Fruit fly (Drosophila melanogaster): Measurements from ENCODE around the gene fax.

Gene fax

DNA sequence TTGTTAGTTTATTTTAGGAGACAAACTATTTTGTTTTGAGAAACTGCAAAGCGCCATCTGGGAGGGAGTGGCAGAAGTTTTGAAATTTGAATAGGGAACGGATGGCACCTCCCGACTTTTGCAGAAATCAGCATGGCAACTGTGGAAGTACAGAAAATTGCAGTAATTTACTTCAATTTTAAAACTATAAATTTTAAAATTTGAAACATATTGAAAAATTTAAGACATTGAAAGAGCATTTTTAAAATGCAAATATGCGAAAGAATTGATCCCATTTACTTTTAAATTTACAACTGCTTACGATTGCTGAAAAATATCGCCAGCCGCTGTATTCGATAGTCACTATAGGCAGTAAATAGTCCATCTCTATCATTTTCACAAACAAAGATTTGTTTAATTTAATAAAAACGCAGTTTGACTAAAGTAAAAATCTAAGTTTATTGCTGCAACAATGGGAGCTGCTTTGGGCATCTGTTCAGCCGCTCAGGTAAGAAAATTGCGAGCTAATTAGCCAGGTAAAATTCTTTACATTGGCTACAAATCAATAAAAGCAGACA, 844 bp upstream of the fax start, which contains the start of gene Serinc (continued):
- no peak for TF ChIP-seq CG10462 (GFP tag; optimal IDR thresholded peaks at IDR 0.05)
- TF ChIP-seq CG7357 (GFP tag; IDR thresholded peaks at IDR 0.05), result no peak
- TF ChIP-seq scrt (GFP tag; optimal IDR thresholded peaks at IDR 0.05), result peak; percentile 44
- peak; percentile 68 for TF ChIP-seq CG9727 (GFP tag; optimal IDR thresholded peaks at IDR 0.05)
- TF ChIP-seq CG3726 (GFP tag; IDR thresholded peaks at IDR 0.05), result no peak
- TF ChIP-seq emc (GFP tag; optimal IDR thresholded peaks at IDR 0.05), result peak; percentile 22
- TF ChIP-seq ind (GFP tag; optimal IDR thresholded peaks at IDR 0.05), result peak; percentile 59
- TF ChIP-seq CG13775 (GFP tag; optimal IDR thresholded peaks at IDR 0.05), result peak; percentile 66
- TF ChIP-seq twi (tag; optimal IDR thresholded peaks at IDR 0.05), result peak; percentile 46
- no peak for TF ChIP-seq aop (GFP tag; IDR thresholded peaks at IDR 0.05)
- TF ChIP-seq Gug (GFP tag; IDR thresholded peaks at IDR 0.05), result peak; percentile 20; the same call in 1 of the 4 replicates
- no peak for TF ChIP-seq CG7271 (tag; optimal IDR thresholded peaks at IDR 0.05)
- no peak for TF ChIP-seq schlank (tag; optimal IDR thresholded peaks at IDR 0.05)
- no peak for TF ChIP-seq ap (GFP tag; IDR thresholded peaks at IDR 0.05)
- no peak for TF ChIP-seq peb (GFP tag; IDR thresholded peaks at IDR 0.05)
- peak; percentile 70 for TF ChIP-seq CG30403 (GFP tag; optimal IDR thresholded peaks at IDR 0.05)
- no peak for TF ChIP-seq CG4730 (GFP tag; IDR thresholded peaks at IDR 0.05)
- peak; percentile 55 for TF ChIP-seq CG16863 (GFP tag; optimal IDR thresholded peaks at IDR 0.05)
- TF ChIP-seq HHEX (GFP tag; optimal IDR thresholded peaks at IDR 0.05), result peak; percentile 48
- TF ChIP-seq pum (GFP tag; optimal IDR thresholded peaks at IDR 0.05), result peak; percentile 17
- TF ChIP-seq kni (GFP tag; optimal IDR thresholded peaks at IDR 0.05), result peak; percentile 24
- peak; percentile 51 for TF ChIP-seq jumu (GFP tag; optimal IDR thresholded peaks at IDR 0.05)
- no peak for TF ChIP-seq Mrtf (GFP tag; IDR thresholded peaks at IDR 0.05)
- peak; percentile 51 for TF ChIP-seq Chrac-16 (GFP tag; optimal IDR thresholded peaks at IDR 0.05)
- no peak for TF ChIP-seq gem (tag; optimal IDR thresholded peaks at IDR 0.05)
- TF ChIP-seq fd96Cb (tag; optimal IDR thresholded peaks at IDR 0.05), result peak; percentile 34
- peak; percentile 83 for TF ChIP-seq CG8924 (tag; optimal IDR thresholded peaks at IDR 0.05)
- TF ChIP-seq lov (optimal IDR thresholded peaks at IDR 0.05), result no peak
- no peak for TF ChIP-seq lov (GFP tag; IDR thresholded peaks at IDR 0.05)
- no peak for TF ChIP-seq Gsc (GFP tag; IDR thresholded peaks at IDR 0.05)
- peak; percentile 8 for TF ChIP-seq slp2 (GFP tag; optimal IDR thresholded peaks at IDR 0.05)
- TF ChIP-seq cwo (GFP tag; optimal IDR thresholded peaks at IDR 0.05), result no peak
- TF ChIP-seq NFAT (GFP tag; IDR thresholded peaks at IDR 0.05), result no peak
- peak; percentile 62 for TF ChIP-seq Mad (GFP tag; optimal IDR thresholded peaks at IDR 0.05)
- no peak for TF ChIP-seq ac (GFP tag; optimal IDR thresholded peaks at IDR 0.05)
- TF ChIP-seq Adf1 (GFP tag; IDR thresholded peaks at IDR 0.05), result no peak
- TF ChIP-seq Usf (GFP tag; optimal IDR thresholded peaks at IDR 0.05), result no peak
- TF ChIP-seq lmd (GFP tag; IDR thresholded peaks at IDR 0.05), result no peak; the same call in 1 of the 2 replicates
- TF ChIP-seq CG11695 (GFP tag; IDR thresholded peaks at IDR 0.05), result no peak
- peak; percentile 21 for TF ChIP-seq CG9817 (tag; optimal IDR thresholded peaks at IDR 0.05)
- peak; percentile 27 for TF ChIP-seq CG4282 (GFP tag; optimal IDR thresholded peaks at IDR 0.05)
- TF ChIP-seq Fer3 (tag; optimal IDR thresholded peaks at IDR 0.05), result peak; percentile 46
- peak; percentile 38 for TF ChIP-seq CG11398 (GFP tag; optimal IDR thresholded peaks at IDR 0.05)
- TF ChIP-seq CG17359 (tag; optimal IDR thresholded peaks at IDR 0.05), result peak; percentile 55
- TF ChIP-seq ftz-f1 (GFP tag; optimal IDR thresholded peaks at IDR 0.05), result no peak
- no peak for TF ChIP-seq CG12071 (GFP tag; optimal IDR thresholded peaks at IDR 0.05)
- TF ChIP-seq Abd-B (GFP tag; optimal IDR thresholded peaks at IDR 0.05), result peak; percentile 55
- no peak for TF ChIP-seq Hey (tag; optimal IDR thresholded peaks at IDR 0.05)
- TF ChIP-seq CG7556 (GFP tag; optimal IDR thresholded peaks at IDR 0.05), result peak; percentile 21
- peak; percentile 37 for TF ChIP-seq CG9797 (GFP tag; optimal IDR thresholded peaks at IDR 0.05)
- no peak for TF ChIP-seq z (GFP tag; IDR thresholded peaks at IDR 0.05)
- TF ChIP-seq Poxn (GFP tag; IDR thresholded peaks at IDR 0.05), result no peak

Measured in whole organism, embryonic.